Worm (Caenorhabditis elegans) whole organism, late embryonic: Measurements from ENCODE around the gene H25K10.1.

Experiments used
- C08G9.2 ChIP-seq: sonication (generic microtip); optimal IDR thresholded peaks from 2 replicates; lab custom pipeline; 2016; ENCODE audit warnings: mild to moderate bottlenecking, missing genetic modification characterization, moderate library complexity, missing compliant biosample characterization
- F13H6.1 ChIP-seq: sonication (generic microtip); optimal IDR thresholded peaks from 2 replicates; lab custom pipeline; 2016; ENCODE audit warnings: missing genetic modification characterization, missing compliant biosample characterization
- K02D7.2 ChIP-seq: sonication (generic microtip); optimal IDR thresholded peaks from 2 replicates; lab custom pipeline; 2017; ENCODE audit warnings: mild to moderate bottlenecking, missing genetic modification characterization, missing compliant biosample characterization
- K09A11.1 ChIP-seq: sonication (generic microtip); optimal IDR thresholded peaks from 2 replicates; lab custom pipeline; 2017; ENCODE audit warnings: antibody characterized with exemption, mild to moderate bottlenecking, missing genetic modification characterization, missing compliant biosample characterization; ENCODE audit not compliant: insufficient read depth
- Y22D7AL.16 ChIP-seq: sonication (generic microtip); optimal IDR thresholded peaks from 2 replicates; lab custom pipeline; 2016; ENCODE audit warnings: missing genetic modification characterization, missing compliant biosample characterization
- ceh-18 ChIP-seq: sonication (generic microtip); optimal IDR thresholded peaks from 2 replicates; lab custom pipeline; 2016; ENCODE audit warnings: missing genetic modification characterization, missing compliant biosample characterization
- ceh-19 ChIP-seq: fragments of 200-800 bp; sonication (Bioruptor generic); optimal IDR thresholded peaks from 2 replicates; lab custom pipeline; 2018; ENCODE audit warnings: mild to moderate bottlenecking, missing genetic modification characterization, missing compliant biosample characterization
- ceh-2 ChIP-seq: sonication (generic microtip); optimal IDR thresholded peaks from 2 replicates; lab custom pipeline; 2016; ENCODE audit warnings: missing genotype, missing genetic modification characterization, missing compliant biosample characterization
- ceh-22 ChIP-seq: sonication (generic microtip); optimal IDR thresholded peaks from 2 replicates; lab custom pipeline; 2017; ENCODE audit warnings: missing biosample characterization, missing genetic modification characterization
- ceh-45 ChIP-seq: fragments of 200-800 bp; sonication (Bioruptor generic); IDR thresholded peaks from 2 replicates; pipeline ENCODE4 v1.3.6; 2022; ENCODE audit warnings: missing genetic modification reagents, missing genetic modification characterization, missing compliant biosample characterization
- ceh-48 ChIP-seq: sonication (generic microtip); optimal IDR thresholded peaks from 2 replicates; lab custom pipeline; 2016; ENCODE audit warnings: missing genetic modification characterization, inconsistent platforms, missing compliant biosample characterization
- ceh-6 ChIP-seq: fragments of 200-800 bp; sonication (Bioruptor generic); optimal IDR thresholded peaks from 2 replicates; lab custom pipeline; 2018; ENCODE audit warnings: mild to moderate bottlenecking, missing genetic modification characterization, missing compliant biosample characterization
- ceh-9 ChIP-seq: sonication (generic microtip); optimal IDR thresholded peaks from 2 replicates; lab custom pipeline; 2016; ENCODE audit warnings: mild to moderate bottlenecking, missing genetic modification characterization, inconsistent platforms, missing compliant biosample characterization
- dve-1 ChIP-seq: sonication (generic microtip); optimal IDR thresholded peaks from 2 replicates; lab custom pipeline; 2017; ENCODE audit warnings: antibody characterized with exemption, mild to moderate bottlenecking, missing genetic modification characterization, missing compliant biosample characterization
- elt-2 ChIP-seq: sonication (generic microtip); optimal IDR thresholded peaks from 2 replicates; lab custom pipeline; 2016; ENCODE audit warnings: missing genetic modification reagents, missing genetic modification characterization, missing compliant biosample characterization
- fax-1 ChIP-seq: sonication (generic microtip); optimal IDR thresholded peaks from 2 replicates; lab custom pipeline; 2016; ENCODE audit warnings: missing genotype, missing genetic modification characterization, missing compliant biosample characterization
- fkh-10 ChIP-seq: fragments of 150-350 bp; optimal IDR thresholded peaks from 2 replicates; lab custom pipeline; 2014; ENCODE audit warnings: missing biosample characterization, missing genetic modification reagents, missing genetic modification characterization
- hlh-30 ChIP-seq: sonication (generic microtip); optimal IDR thresholded peaks from 2 replicates; lab custom pipeline; 2017; ENCODE audit warnings: antibody characterized with exemption, missing genetic modification characterization, missing compliant biosample characterization; ENCODE audit not compliant: insufficient read depth
- hlh-8 ChIP-seq: sonication (generic microtip); optimal IDR thresholded peaks from 2 replicates; lab custom pipeline; 2016; ENCODE audit warnings: missing genotype, missing genetic modification characterization, missing compliant biosample characterization
- lim-6 ChIP-seq: sonication (generic microtip); optimal IDR thresholded peaks from 2 replicates; lab custom pipeline; 2016; ENCODE audit warnings: missing genetic modification characterization, missing compliant biosample characterization
- lin-11 ChIP-seq: fragments of 200-800 bp; sonication (Bioruptor generic); optimal IDR thresholded peaks from 2 replicates; lab custom pipeline; 2018; ENCODE audit warnings: mild to moderate bottlenecking, missing genetic modification characterization, missing compliant biosample characterization
- mec-3 ChIP-seq: sonication (generic microtip); optimal IDR thresholded peaks from 2 replicates; lab custom pipeline; 2016; ENCODE audit warnings: borderline replicate concordance, missing genetic modification characterization, missing compliant biosample characterization
- odd-2 ChIP-seq: sonication (generic microtip); optimal IDR thresholded peaks from 2 replicates; lab custom pipeline; 2017; ENCODE audit warnings: antibody characterized with exemption, mild to moderate bottlenecking, missing genetic modification characterization, missing compliant biosample characterization
- pag-3 ChIP-seq: sonication (generic microtip); optimal IDR thresholded peaks from 2 replicates; lab custom pipeline; 2016; ENCODE audit warnings: missing compliant biosample characterization, missing genetic modification characterization, borderline replicate concordance
- pax-1 ChIP-seq: fragments of 150-350 bp; optimal IDR thresholded peaks from 2 replicates; lab custom pipeline; 2014; ENCODE audit warnings: missing biosample characterization, missing genetic modification characterization
- pha-2 ChIP-seq: sonication (generic microtip); optimal IDR thresholded peaks from 2 replicates; lab custom pipeline; 2017; ENCODE audit warnings: mild to moderate bottlenecking, missing genetic modification characterization, missing compliant biosample characterization
- pha-4 ChIP-seq: fragments of 150-350 bp; optimal IDR thresholded peaks from 2 replicates; lab custom pipeline; 2018; ENCODE audit warnings: missing biosample characterization, missing genetic modification reagents, missing genetic modification characterization
- sdc-2 ChIP-seq: sonication (generic microtip); optimal IDR thresholded peaks from 2 replicates; lab custom pipeline; 2016; ENCODE audit warnings: missing genotype, missing genetic modification characterization, missing compliant biosample characterization
- sox-4 ChIP-seq: sonication (generic microtip); optimal IDR thresholded peaks from 2 replicates; lab custom pipeline; 2017; ENCODE audit warnings: mild to moderate bottlenecking, missing genetic modification characterization, inconsistent platforms, missing compliant biosample characterization
- tbx-2 ChIP-seq: sonication (generic microtip); optimal IDR thresholded peaks from 2 replicates; lab custom pipeline; 2016; ENCODE audit warnings: missing genetic modification characterization, missing compliant biosample characterization
- unc-42 ChIP-seq: sonication (generic microtip); optimal IDR thresholded peaks from 2 replicates; lab custom pipeline; 2016; ENCODE audit warnings: missing genotype, missing genetic modification characterization, missing compliant biosample characterization
- unc-55 ChIP-seq: sonication (generic microtip); optimal IDR thresholded peaks from 2 replicates; lab custom pipeline; 2017; ENCODE audit warnings: missing biosample characterization, missing genetic modification reagents, missing genetic modification characterization
- unc-86 ChIP-seq: sonication (generic microtip); optimal IDR thresholded peaks from 2 replicates; lab custom pipeline; 2016; ENCODE audit warnings: missing genetic modification characterization, missing compliant biosample characterization

Gene H25K10.1

ce11 chrIV:16202074-16202473, at the start of gene H25K10.1:
H25K10.1 (plus strand) TSS chrIV:16202374.
- TF ChIP-seq ceh-48 (tag; lab: Kevin White, UChicago) (no peak), pax-1 (tag; lab: Kevin White, UChicago) (no peak), K09A11.1 (tag; lab: Kevin White, UChicago) (no peak), ceh-2 (tag; lab: Kevin White, UChicago) (no peak), hlh-8 (tag; lab: Kevin White, UChicago) (no peak), unc-86 (tag; lab: Kevin White, UChicago) (no peak), pag-3 (tag; lab: Kevin White, UChicago) (no peak), sdc-2 (no peak), Y22D7AL.16 (tag; lab: Kevin White, UChicago) (no peak), fkh-10 (GFP tag; lab: Kevin White, UChicago) (no peak), fax-1 (no peak)

ce11 chrIV:16167941-16168340, 34.2 kb upstream of the H25K10.1 start:
- TF ChIP-seq C08G9.2 (tag; lab: Kevin White, UChicago) (no peak), ceh-9 (tag; lab: Kevin White, UChicago) (no peak), lin-11 (tag; lab: Kevin White, UChicago) (no peak), ceh-19 (no peak), unc-55 (GFP tag; lab: Kevin White, UChicago) (no peak), ceh-22 (tag; lab: Kevin White, UChicago) (no peak), pha-2 (tag; lab: Kevin White, UChicago) (no peak), F13H6.1 (tag; lab: Kevin White, UChicago) (no peak), Y22D7AL.16 (tag; lab: Kevin White, UChicago) (no peak), mec-3 (no peak), pha-4 (tag; lab: Kevin White, UChicago) (no peak), odd-2 (tag; lab: Kevin White, UChicago) (no peak), unc-86 (tag; lab: Kevin White, UChicago) (no peak), sox-4 (no peak), K09A11.1 (tag; lab: Kevin White, UChicago) (no peak), K02D7.2 (tag; lab: Kevin White, UChicago) (no peak), lim-6 (tag; lab: Kevin White, UChicago) (no peak)

- no peak for TF ChIP-seq unc-42 (tag; lab: Kevin White, UChicago)
- peak; percentile 31 for TF ChIP-seq ceh-6 (GFP tag; lab: Kevin White, UChicago)
These were observed 33.3 kb upstream of the H25K10.1 start for ce11 chrIV:16168702-16169440.

- TF ChIP-seq tbx-2 (tag; lab: Kevin White, UChicago) (peak; percentile 25), mec-3 (no peak), hlh-30 (tag; lab: Kevin White, UChicago) (peak; percentile 29), ceh-18 (tag; lab: Kevin White, UChicago) (peak; percentile 3), pha-2 (tag; lab: Kevin White, UChicago) (peak; percentile 27), C08G9.2 (tag; lab: Kevin White, UChicago) (peak; percentile 4), dve-1 (tag; lab: Kevin White, UChicago) (no peak), ceh-45 (GFP tag; lab: Robert Waterston, UW) (0 out of 2 replicates have a peak, but pooled peaks have one; percentile 44), pax-1 (tag; lab: Kevin White, UChicago) (peak; percentile 32), elt-2 (tag; lab: Kevin White, UChicago) (peak; percentile 57), ceh-6 (GFP tag; lab: Kevin White, UChicago) (no peak), fkh-10 (GFP tag; lab: Kevin White, UChicago) (no peak)
These were observed 32.6 kb upstream of the H25K10.1 start for ce11 chrIV:16169443-16170105.
